Worm (Caenorhabditis elegans) whole organism, midembryonic: Measurements from ENCODE around the gene str-108.

Experiments
- ref-1 ChIP-seq: fragments of 200-800 bp; sonication (Bioruptor generic); conservative IDR thresholded peaks from 2 replicates; pipeline ENCODE4 v1.3.6; 2022; ENCODE audit warnings: missing genetic modification reagents, missing genetic modification characterization, missing compliant biosample characterization
- tab-1 ChIP-seq: fragments of 200-800 bp; sonication (Bioruptor generic); IDR thresholded peaks from 2 replicates; pipeline ENCODE4 v1.3.6; 2022; ENCODE audit warnings: missing genetic modification characterization, missing compliant biosample characterization

- TF ChIP-seq ref-1 (GFP tag; lab: Robert Waterston, UW): no peak
- no peak for TF ChIP-seq tab-1
These were observed 16.1 kb downstream of the str-108 start, which contains the start of gene srz-13 for ce11 chrV:16182110-16182509.
